Worm (Caenorhabditis elegans): Measurements from ENCODE around the gene sru-18.

- TF ChIP-seq ref-1 (GFP tag; conservative IDR thresholded peaks at IDR 0.05) (no peak), ztf-29 (GFP tag; IDR thresholded peaks at IDR 0.05) (no peak), T22C8.4 (GFP tag; IDR thresholded peaks at IDR 0.05) (no peak), flt-1 (GFP tag; IDR thresholded peaks at IDR 0.05) (no peak), cog-1 (tag; optimal IDR thresholded peaks at IDR 0.05) (no peak), med-1 (GFP tag; optimal IDR thresholded peaks at IDR 0.05; ENCODE audit: insufficient read depth) (no peak), tab-1 (GFP tag; IDR thresholded peaks at IDR 0.05) (no peak)
Measured at ce11 chrIV:12495196-12495595, 6.9 kb upstream of the sru-18 start, which contains the start of gene sru-20.
